Worm (Caenorhabditis elegans): ENCODE data around the gene H12I13.6.

The H12I13.6 gene

ce11 chrII:6061495-6061894, 16.2 kb upstream of the H12I13.6 start (continued):
- no peak for TF ChIP-seq ceh-63 (GFP tag; optimal IDR thresholded peaks at IDR 0.05)
- peak; percentile 67; the same call in 1 of the 2 replicates for TF ChIP-seq mab-9 (GFP tag; IDR thresholded peaks at IDR 0.05)
- TF ChIP-seq lin-14 (GFP tag; optimal IDR thresholded peaks at IDR 0.05): peak; percentile 82
- TF ChIP-seq snpc-4 (tag; optimal IDR thresholded peaks at IDR 0.05): peak; percentile 62
- TF ChIP-seq sptf-1 (tag; optimal IDR thresholded peaks at IDR 0.05): no peak
- TF ChIP-seq ztf-4 (tag; optimal IDR thresholded peaks at IDR 0.05): peak; percentile 76
- TF ChIP-seq swsn-7 (tag; optimal IDR thresholded peaks at IDR 0.05): peak; percentile 92
- peak; percentile 98 for TF ChIP-seq lin-35 (GFP tag; optimal IDR thresholded peaks at IDR 0.05)
- TF ChIP-seq skn-1 (tag; optimal IDR thresholded peaks at IDR 0.05): peak; percentile 71
- peak; percentile 97 for TF ChIP-seq fkh-4 (tag; optimal IDR thresholded peaks at IDR 0.05; ENCODE audit: borderline replicate concordance)
- peak; percentile 93 for TF ChIP-seq tbx-2 (tag; optimal IDR thresholded peaks at IDR 0.05)
- peak; percentile 58 for TF ChIP-seq jun-1 (tag; optimal IDR thresholded peaks at IDR 0.05)
- TF ChIP-seq unc-62 (GFP tag; optimal IDR thresholded peaks at IDR 0.05): no peak
- TF ChIP-seq unc-130 (tag; optimal IDR thresholded peaks at IDR 0.05): peak; percentile 87
- TF ChIP-seq lin-13 (GFP tag; optimal IDR thresholded peaks at IDR 0.05): peak; percentile 68
- TF ChIP-seq ceh-8 (GFP tag; optimal IDR thresholded peaks at IDR 0.05): peak; percentile 84
- no peak for TF ChIP-seq unc-30 (tag; optimal IDR thresholded peaks at IDR 0.05)
- TF ChIP-seq Y116A8C.19 (tag; optimal IDR thresholded peaks at IDR 0.05; ENCODE audit: borderline replicate concordance): peak; percentile 95
- peak; percentile 79 for TF ChIP-seq unc-86 (tag; optimal IDR thresholded peaks at IDR 0.05)
- peak; percentile 58 for TF ChIP-seq C16A3.4 (tag; optimal IDR thresholded peaks at IDR 0.05)
- TF ChIP-seq dpl-1 (GFP tag; optimal IDR thresholded peaks at IDR 0.05): peak; percentile 95 to 98 (median 97)
- peak; percentile 98 to 99 for TF ChIP-seq efl-1 (optimal IDR thresholded peaks at IDR 0.05)
- peak; percentile 97 to 100 for TF ChIP-seq efl-1 (GFP tag; optimal IDR thresholded peaks at IDR 0.05 in 1 of 2)
- peak; percentile 57 for TF ChIP-seq zip-4 (GFP tag; optimal IDR thresholded peaks at IDR 0.05)
- peak; percentile 53 for TF ChIP-seq hlh-17 (GFP tag; optimal IDR thresholded peaks at IDR 0.05; ENCODE audit: borderline replicate concordance)
- TF ChIP-seq lin-15B (tag; optimal IDR thresholded peaks at IDR 0.05): peak; percentile 63
- peak; percentile 94 for TF ChIP-seq nhr-20 (tag; optimal IDR thresholded peaks at IDR 0.05)
- no peak for TF ChIP-seq mef-2 (tag; optimal IDR thresholded peaks at IDR 0.05)
- TF ChIP-seq snu-23 (GFP tag; optimal IDR thresholded peaks at IDR 0.05): peak; percentile 93
- TF ChIP-seq nhr-90 (tag; optimal IDR thresholded peaks at IDR 0.05; ENCODE audit: poor library complexity): peak; percentile 97
- peak in 1 of 2 experiments; percentile 98 for TF ChIP-seq ztf-11 (tag; optimal IDR thresholded peaks at IDR 0.05)
- peak; percentile 81 for TF ChIP-seq hlh-4 (tag; optimal IDR thresholded peaks at IDR 0.05)
- TF ChIP-seq elt-2 (tag; optimal IDR thresholded peaks at IDR 0.05): peak; percentile 82
- peak; percentile 98 for TF ChIP-seq lir-3 (tag; optimal IDR thresholded peaks at IDR 0.05; ENCODE audit: poor library complexity)
- TF ChIP-seq ceh-88 (GFP tag; IDR thresholded peaks at IDR 0.05): peak; percentile 82
- peak; percentile 81 for TF ChIP-seq grh-1 (GFP tag; IDR thresholded peaks at IDR 0.05)
- TF ChIP-seq aha-1 (tag; optimal IDR thresholded peaks at IDR 0.05): no peak
- no peak for TF ChIP-seq ces-1 (GFP tag; optimal IDR thresholded peaks at IDR 0.05)
- TF ChIP-seq pax-3 (tag; optimal IDR thresholded peaks at IDR 0.05): peak; percentile 93

- TF ChIP-seq snu-23 (GFP tag; optimal IDR thresholded peaks at IDR 0.05) (no peak), sptf-1 (tag; optimal IDR thresholded peaks at IDR 0.05) (no peak), isw-1 (GFP tag; IDR thresholded peaks at IDR 0.05) (no peak), lin-15B (tag; optimal IDR thresholded peaks at IDR 0.05) (no peak), mdl-1 (tag; optimal IDR thresholded peaks at IDR 0.05) (no peak), ceh-82 (tag; optimal IDR thresholded peaks at IDR 0.05) (no peak), skn-1 (tag; optimal IDR thresholded peaks at IDR 0.05) (no peak), C04F5.9 (tag; optimal IDR thresholded peaks at IDR 0.05) (no peak), nhr-84 (tag; optimal IDR thresholded peaks at IDR 0.05) (no peak), dpl-1 (GFP tag; optimal IDR thresholded peaks at IDR 0.05) (no peak), nhr-85 (tag) (no peak), nhr-12 (tag; optimal IDR thresholded peaks at IDR 0.05) (no peak), zip-4 (GFP tag; optimal IDR thresholded peaks at IDR 0.05) (no peak), ztf-4 (tag; optimal IDR thresholded peaks at IDR 0.05) (no peak), ceh-88 (GFP tag; IDR thresholded peaks at IDR 0.05) (no peak), unc-98 (GFP tag; IDR thresholded peaks at IDR 0.05) (no peak), ceh-63 (GFP tag; optimal IDR thresholded peaks at IDR 0.05) (no peak), C16A3.4 (tag; optimal IDR thresholded peaks at IDR 0.05) (no peak), lin-39 (tag; optimal IDR thresholded peaks at IDR 0.05) (no peak), xbp-1 (tag; optimal IDR thresholded peaks at IDR 0.05) (no peak)
Measured at ce11 chrII:6067066-6067465, 10.6 kb upstream of the H12I13.6 start, which contains the start of gene H12I13.1. H12I13.1 (minus strand) TSS chrII:6067166.
